Worm (Caenorhabditis elegans): ENCODE results near the gene dhs-6.

Gene dhs-6

ce11 chrII:5570272-5570671, 48.8 kb downstream of the dhs-6 start, which contains the start of the genes C17C3.1 and C17C3.15:
C17C3.1 (plus strand) TSS chrII:5570572.
C17C3.15 (plus strand) TSS chrII:5570654.
- TF ChIP-seq Y56A3A.18 (GFP tag; IDR thresholded peaks at IDR 0.05) = no peak
- no peak for TF ChIP-seq T26A5.8 (tag; optimal IDR thresholded peaks at IDR 0.05)
- TF ChIP-seq F22D6.2 (tag; optimal IDR thresholded peaks at IDR 0.05) = no peak
- no peak for TF ChIP-seq zfh-2 (GFP tag; conservative IDR thresholded peaks at IDR 0.05)
